Fruit fly (Drosophila melanogaster): Measurements from ENCODE around the gene CG46463.

- no peak for TF ChIP-seq insv (optimal IDR thresholded peaks at IDR 0.05)
- no peak for TF ChIP-seq Myc (optimal IDR thresholded peaks at IDR 0.05)
- TF ChIP-seq ttk (optimal IDR thresholded peaks at IDR 0.05), result no peak
- TF ChIP-seq Sin3A (optimal IDR thresholded peaks at IDR 0.05), result no peak
- TF ChIP-seq h (optimal IDR thresholded peaks at IDR 0.05), result no peak
- TF ChIP-seq psq (optimal IDR thresholded peaks at IDR 0.05), result no peak
Observed at dm6 chr3L:3433955-3434354, 27.2 kb upstream of the CG46463 start.
